Fruit fly (Drosophila melanogaster): Measurements from ENCODE around the gene CG8219.

CG8219 gene

DNA sequence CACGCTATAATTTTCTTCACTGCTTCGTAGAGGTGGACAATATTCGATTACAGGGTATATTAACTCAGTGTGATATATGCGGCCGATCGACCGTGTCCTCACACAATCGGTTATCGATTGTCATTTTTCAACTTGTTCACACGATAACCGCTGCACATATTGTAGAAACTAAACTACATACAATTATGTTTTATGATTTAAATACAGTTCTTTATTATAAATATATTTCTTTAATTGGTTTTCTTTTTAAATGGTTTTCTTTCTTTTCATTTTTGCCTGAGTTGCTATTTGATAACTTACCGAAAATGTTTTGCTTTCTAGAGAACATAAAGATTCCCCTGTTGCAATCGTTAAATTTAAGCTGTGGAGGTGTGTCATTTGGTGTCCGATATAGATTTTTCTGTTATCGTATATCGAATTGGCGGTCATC is 26.4 kb upstream of the CG8219 start, which contains the start of the genes fmt and CG7376 (continued):
- no peak for TF ChIP-seq Nf-YB (GFP tag; optimal IDR thresholded peaks at IDR 0.05)
- TF ChIP-seq CG10462 (GFP tag; optimal IDR thresholded peaks at IDR 0.05) = no peak
- TF ChIP-seq CG2199 (GFP tag; IDR thresholded peaks at IDR 0.05) = no peak
- no peak for TF ChIP-seq CG1024 (GFP tag; IDR thresholded peaks at IDR 0.05)
- TF ChIP-seq caup (GFP tag; optimal IDR thresholded peaks at IDR 0.05; ENCODE audit: severe bottlenecking) = no peak
- peak; percentile 49 for TF ChIP-seq CG13775 (GFP tag; optimal IDR thresholded peaks at IDR 0.05)
- no peak for TF ChIP-seq Xrp1 (GFP tag; IDR thresholded peaks at IDR 0.05)
- peak; percentile 34 for TF ChIP-seq CG12104 (GFP tag; optimal IDR thresholded peaks at IDR 0.05)
- no peak for TF ChIP-seq CG14441 (GFP tag; IDR thresholded peaks at IDR 0.05)
- TF ChIP-seq CG31365 (tag; optimal IDR thresholded peaks at IDR 0.05) = no peak
- no peak for TF ChIP-seq CG13624 (GFP tag; optimal IDR thresholded peaks at IDR 0.05)
- no peak for TF ChIP-seq CG3995 (GFP tag; optimal IDR thresholded peaks at IDR 0.05)
- TF ChIP-seq otp (GFP tag; IDR thresholded peaks at IDR 0.05) = no peak
- peak; percentile 86 for TF ChIP-seq hb (GFP tag; IDR thresholded peaks at IDR 0.05; ENCODE audit: partially characterized antibody)
- TF ChIP-seq pros (GFP tag; optimal IDR thresholded peaks at IDR 0.05) = no peak
- TF ChIP-seq CG4282 (GFP tag; optimal IDR thresholded peaks at IDR 0.05) = no peak
- no peak for TF ChIP-seq Camta (GFP tag; optimal IDR thresholded peaks at IDR 0.05)
- no peak for TF ChIP-seq abd-A (tag; optimal IDR thresholded peaks at IDR 0.05)
- TF ChIP-seq nau (GFP tag; optimal IDR thresholded peaks at IDR 0.05) = no peak
- TF ChIP-seq CG2129 (GFP tag; IDR thresholded peaks at IDR 0.05; ENCODE audit: partially characterized antibody) = no peak
- TF ChIP-seq Xbp1 (GFP tag; optimal IDR thresholded peaks at IDR 0.05) = peak; percentile 51
- TF ChIP-seq CG33213 (GFP tag; optimal IDR thresholded peaks at IDR 0.05) = no peak
- TF ChIP-seq chif (GFP tag; optimal IDR thresholded peaks at IDR 0.05) = no peak
- TF ChIP-seq CG9215 (GFP tag; IDR thresholded peaks at IDR 0.05) = no peak
- no peak for TF ChIP-seq CG10431 (GFP tag; optimal IDR thresholded peaks at IDR 0.05)
- no peak for TF ChIP-seq pita (GFP tag; optimal IDR thresholded peaks at IDR 0.05)
- peak; percentile 72 for TF ChIP-seq trem (tag; optimal IDR thresholded peaks at IDR 0.05)
- no peak for TF ChIP-seq insv (GFP tag; optimal IDR thresholded peaks at IDR 0.05)
- no peak for TF ChIP-seq fd64A (GFP tag; optimal IDR thresholded peaks at IDR 0.05)
- TF ChIP-seq lbe (GFP tag; optimal IDR thresholded peaks at IDR 0.05) = no peak
- TF ChIP-seq fd96Cb (tag; optimal IDR thresholded peaks at IDR 0.05) = peak; percentile 15
- no peak for TF ChIP-seq CG3726 (GFP tag; IDR thresholded peaks at IDR 0.05)
- peak; percentile 59 for TF ChIP-seq zen (tag; optimal IDR thresholded peaks at IDR 0.05)
- TF ChIP-seq stwl (tag; optimal IDR thresholded peaks at IDR 0.05) = peak; percentile 86
- TF ChIP-seq CG7839 (tag; optimal IDR thresholded peaks at IDR 0.05) = no peak
- no peak for TF ChIP-seq Taf1 (GFP tag; IDR thresholded peaks at IDR 0.05)
- no peak for TF ChIP-seq Ptx1 (GFP tag; IDR thresholded peaks at IDR 0.05)
- no peak for TF ChIP-seq cas (GFP tag; IDR thresholded peaks at IDR 0.05)
- TF ChIP-seq sqz (GFP tag; optimal IDR thresholded peaks at IDR 0.05) = no peak
- TF ChIP-seq HLHmδ (GFP tag; optimal IDR thresholded peaks at IDR 0.05) = no peak
- TF ChIP-seq ftz-f1 (GFP tag; optimal IDR thresholded peaks at IDR 0.05) = no peak
- TF ChIP-seq Meics (GFP tag; optimal IDR thresholded peaks at IDR 0.05) = no peak
- peak; percentile 79 for TF ChIP-seq ato (GFP tag; IDR thresholded peaks at IDR 0.05; ENCODE audit: partially characterized antibody)
- no peak for TF ChIP-seq CG4730 (GFP tag; IDR thresholded peaks at IDR 0.05)
- TF ChIP-seq CG8359 (GFP tag; optimal IDR thresholded peaks at IDR 0.05; ENCODE audit: borderline replicate concordance) = no peak
- no peak for TF ChIP-seq Hmx (GFP tag; optimal IDR thresholded peaks at IDR 0.05)
- no peak for TF ChIP-seq Rx (GFP tag; IDR thresholded peaks at IDR 0.05)
- TF ChIP-seq NfI (GFP tag; optimal IDR thresholded peaks at IDR 0.05) = no peak
- no peak for TF ChIP-seq CG13894 (tag; optimal IDR thresholded peaks at IDR 0.05)
- no peak for TF ChIP-seq gsb-n (tag; optimal IDR thresholded peaks at IDR 0.05)
- TF ChIP-seq croc (GFP tag; conservative IDR thresholded peaks at IDR 0.05) = no peak
- no peak for TF ChIP-seq CG8478 (optimal IDR thresholded peaks at IDR 0.05)
